Fruit fly (Drosophila melanogaster) whole organism, embryonic: Measurements from ENCODE around the gene CG31805.

Experiments
- Ada2b ChIP-seq: fragments of 200-800 bp; sonication (Bioruptor generic); IDR thresholded peaks from 2 replicates; pipeline ENCODE4 v1.3.6; 2022; ENCODE audit warnings: missing biosample characterization, missing genetic modification characterization
- CG11085 ChIP-seq: fragments of 200-800 bp; sonication (Bioruptor generic); IDR thresholded peaks from 2 replicates; pipeline ENCODE4 v1.3.6; 2022; ENCODE audit warnings: missing biosample characterization, missing genetic modification characterization
- CG11093 ChIP-seq: fragments of 200-800 bp; sonication (Bioruptor generic); IDR thresholded peaks from 3 replicates; pipeline ENCODE4 v1.3.6; 2022; ENCODE audit warnings: missing biosample characterization, missing genetic modification characterization
- CG14050 ChIP-seq: fragments of 200-800 bp; sonication (Bioruptor generic); IDR thresholded peaks from 3 replicates; pipeline ENCODE4 v1.3.6; 2022; ENCODE audit warnings: missing biosample characterization, missing genetic modification characterization
- CG14710 ChIP-seq: fragments of 200-800 bp; sonication (Bioruptor generic); optimal IDR thresholded peaks from 3 replicates; lab custom pipeline; 2019; ENCODE audit warnings: missing biosample characterization, mild to moderate bottlenecking, missing genetic modification characterization, moderate library complexity
- CG16815 ChIP-seq: fragments of 200-800 bp; sonication (Bioruptor generic); optimal IDR thresholded peaks from 3 replicates; lab custom pipeline; 2017; ENCODE audit warnings: missing biosample characterization, mild to moderate bottlenecking, missing genetic modification characterization
- CG17802 ChIP-seq: fragments of 200-800 bp; sonication (Bioruptor generic); optimal IDR thresholded peaks from 2 replicates; lab custom pipeline; 2018; ENCODE audit warnings: missing biosample characterization, mild to moderate bottlenecking, missing genetic modification characterization, moderate library complexity
- CG18599 ChIP-seq: fragments of 200-800 bp; sonication (Bioruptor generic); optimal IDR thresholded peaks from 3 replicates; lab custom pipeline; 2017; ENCODE audit warnings: missing biosample characterization, missing genetic modification characterization, mild to moderate bottlenecking, moderate library complexity, missing genetic modification reagents
- CG18764 ChIP-seq: fragments of 200-800 bp; sonication (Bioruptor generic); optimal IDR thresholded peaks from 3 replicates; lab custom pipeline; 2016; ENCODE audit warnings: missing biosample characterization, missing genetic modification characterization
- CG2129 ChIP-seq: fragments of 200-800 bp; sonication (Bioruptor generic); IDR thresholded peaks from 2 replicates; pipeline ENCODE4 v1.3.6; 2022; ENCODE audit warnings: missing biosample characterization, missing genetic modification characterization; ENCODE audit not compliant: partially characterized antibody
- CG2678 ChIP-seq: fragments of 200-800 bp; sonication (Bioruptor generic); optimal IDR thresholded peaks from 3 replicates; lab custom pipeline; 2019; ENCODE audit warnings: missing biosample characterization, mild to moderate bottlenecking, missing genetic modification characterization, moderate library complexity
- CG34224 ChIP-seq: fragments of 200-800 bp; sonication (Bioruptor generic); IDR thresholded peaks from 3 replicates; pipeline ENCODE4 v1.3.6; 2022; ENCODE audit warnings: missing biosample characterization, missing genetic modification characterization; ENCODE audit not compliant: partially characterized antibody
- CG4424 ChIP-seq: fragments of 200-800 bp; sonication (Bioruptor generic); optimal IDR thresholded peaks from 3 replicates; lab custom pipeline; 2016; ENCODE audit warnings: missing biosample characterization, missing genetic modification characterization
- CG6683 ChIP-seq: fragments of 200-800 bp; sonication (Bioruptor generic); optimal IDR thresholded peaks from 2 replicates; lab custom pipeline; 2017; ENCODE audit warnings: missing biosample characterization, mild to moderate bottlenecking, missing genetic modification characterization, missing genetic modification reagents
- CG7357 ChIP-seq: fragments of 200-800 bp; sonication (Bioruptor generic); IDR thresholded peaks from 3 replicates; pipeline ENCODE4 v1.3.6; 2022; ENCODE audit warnings: missing biosample characterization, missing genetic modification characterization
- CG9727 ChIP-seq: fragments of 200-800 bp; sonication (Bioruptor generic); optimal IDR thresholded peaks from 3 replicates; lab custom pipeline; 2017; ENCODE audit warnings: missing biosample characterization, mild to moderate bottlenecking, missing genetic modification characterization
- CrebB ChIP-seq: fragments of 200-800 bp; sonication (Bioruptor generic); optimal IDR thresholded peaks from 3 replicates; lab custom pipeline; 2018; ENCODE audit warnings: missing biosample characterization, mild to moderate bottlenecking, missing genetic modification characterization
- Dref ChIP-seq: fragments of 200-800 bp; sonication (Bioruptor generic); IDR thresholded peaks from 2 replicates; pipeline ENCODE4 v1.3.6; 2022; ENCODE audit warnings: missing biosample characterization, missing genetic modification characterization
- Drgx ChIP-seq: fragments of 200-800 bp; sonication (Bioruptor generic); IDR thresholded peaks from 2 replicates; pipeline ENCODE4 v1.3.6; 2022; ENCODE audit warnings: missing biosample characterization, missing genetic modification characterization
- Hr78 ChIP-seq, 2 experiments: fragments of 200-800 bp in 1 of 2; fragments of >200 bp in 1 of 2; sonication (Bioruptor generic) in 1 of 2; optimal IDR thresholded peaks; 2 replicates each; lab custom pipeline; 2017 to 2019; ENCODE audit warnings: missing biosample characterization in 2 of 2, missing genetic modification characterization in 2 of 2, mild to moderate bottlenecking in 1 of 2, moderate library complexity in 1 of 2
- MTF-1 ChIP-seq: fragments of 200-800 bp; sonication (Bioruptor generic); optimal IDR thresholded peaks from 2 replicates; lab custom pipeline; 2018; ENCODE audit warnings: missing biosample characterization, mild to moderate bottlenecking, missing genetic modification characterization, borderline replicate concordance
- Meics ChIP-seq: fragments of 200-800 bp; sonication (Bioruptor generic); optimal IDR thresholded peaks from 2 replicates; lab custom pipeline; 2017; ENCODE audit warnings: missing biosample characterization, mild to moderate bottlenecking, missing genetic modification characterization
- NC2β ChIP-seq: fragments of 200-800 bp; sonication (Bioruptor generic); optimal IDR thresholded peaks from 2 replicates; lab custom pipeline; 2016; ENCODE audit warnings: missing biosample characterization, missing genetic modification characterization
- Nf-YC ChIP-seq: fragments of 200-800 bp; optimal IDR thresholded peaks from 3 replicates; lab custom pipeline; 2019; ENCODE audit warnings: missing biosample characterization, mild to moderate bottlenecking, missing genetic modification characterization, moderate library complexity
- Sry-δ ChIP-seq: fragments of 200-800 bp; sonication (Bioruptor generic); optimal IDR thresholded peaks from 2 replicates; lab custom pipeline; 2016; ENCODE audit warnings: missing biosample characterization, missing genetic modification characterization
- ac ChIP-seq: fragments of 200-800 bp; sonication (Bioruptor generic); optimal IDR thresholded peaks from 3 replicates; lab custom pipeline; 2017; ENCODE audit warnings: missing biosample characterization, mild to moderate bottlenecking, missing genetic modification characterization
- bab2 ChIP-seq: fragments of 200-800 bp; sonication (Bioruptor generic); optimal IDR thresholded peaks from 2 replicates; lab custom pipeline; 2016; ENCODE audit warnings: missing biosample characterization, missing genetic modification characterization
- bcd ChIP-seq: fragments of 200-800 bp; sonication (Bioruptor generic); optimal IDR thresholded peaks from 2 replicates; lab custom pipeline; 2017; ENCODE audit warnings: missing biosample characterization, mild to moderate bottlenecking, missing genetic modification characterization
- bigmax ChIP-seq: fragments of 200-800 bp; sonication (Bioruptor generic); optimal IDR thresholded peaks from 2 replicates; lab custom pipeline; 2018; ENCODE audit warnings: missing biosample characterization, mild to moderate bottlenecking, missing genetic modification characterization
- ci ChIP-seq: fragments of 200-800 bp; sonication (Bioruptor generic); IDR thresholded peaks from 3 replicates; pipeline ENCODE4 v1.3.6; 2022; ENCODE audit warnings: missing biosample characterization, missing genetic modification characterization
- danr ChIP-seq: fragments of 200-800 bp; sonication (Bioruptor generic); IDR thresholded peaks from 2 replicates; pipeline ENCODE4 v1.3.6; 2022; ENCODE audit warnings: missing biosample characterization, missing genetic modification characterization
- disco-r ChIP-seq: fragments of 200-800 bp; sonication (Bioruptor generic); optimal IDR thresholded peaks from 2 replicates; lab custom pipeline; 2016; ENCODE audit warnings: missing biosample characterization, missing genetic modification characterization
- dmrt99B ChIP-seq: fragments of 200-800 bp; sonication (Bioruptor generic); optimal IDR thresholded peaks from 2 replicates; lab custom pipeline; 2018; ENCODE audit warnings: missing biosample characterization, mild to moderate bottlenecking, missing genetic modification characterization, moderate library complexity
- exex ChIP-seq: fragments of 200-800 bp; sonication (Bioruptor generic); optimal IDR thresholded peaks from 4 replicates; lab custom pipeline; 2018; ENCODE audit warnings: missing biosample characterization, mild to moderate bottlenecking, missing genetic modification characterization, moderate library complexity
- gcm2 ChIP-seq: fragments of 200-800 bp; sonication (Bioruptor generic); optimal IDR thresholded peaks from 2 replicates; lab custom pipeline; 2016; ENCODE audit warnings: missing biosample characterization, missing genetic modification characterization
- grau ChIP-seq: fragments of 200-800 bp; optimal IDR thresholded peaks from 3 replicates; lab custom pipeline; 2019; ENCODE audit warnings: missing biosample characterization, mild to moderate bottlenecking, missing genetic modification characterization, moderate library complexity
- hth ChIP-seq: fragments of >200 bp; optimal IDR thresholded peaks from 2 replicates; lab custom pipeline; 2017; ENCODE audit warnings: inconsistent platforms
- lilli ChIP-seq: fragments of 200-800 bp; sonication (Bioruptor generic); optimal IDR thresholded peaks from 3 replicates; lab custom pipeline; 2016; ENCODE audit warnings: missing biosample characterization, missing genetic modification characterization
- mam ChIP-seq: fragments of 200-800 bp; sonication (Bioruptor generic); optimal IDR thresholded peaks from 3 replicates; lab custom pipeline; 2016; ENCODE audit warnings: missing biosample characterization, missing genetic modification characterization
- pfk ChIP-seq: fragments of 200-800 bp; sonication (Bioruptor generic); optimal IDR thresholded peaks from 2 replicates; lab custom pipeline; 2018; ENCODE audit warnings: missing biosample characterization, mild to moderate bottlenecking, missing genetic modification characterization, moderate library complexity
- prd ChIP-seq, 3 experiments: fragments of >200 bp in 2 of 3; fragments of 200-800 bp in 1 of 3; sonication (Bioruptor generic) in 1 of 3; optimal IDR thresholded peaks in 2 of 3; IDR thresholded peaks in 1 of 3; 2 replicates in 2 of 3; 3 replicates in 1 of 3; pipeline versions ENCODE4 v1.3.6 to Lab custom; 2017 to 2022; ENCODE audit warnings: missing biosample characterization in 1 of 3, missing genetic modification characterization in 1 of 3
- pros ChIP-seq: fragments of 200-800 bp; sonication (Bioruptor generic); optimal IDR thresholded peaks from 3 replicates; lab custom pipeline; 2019; ENCODE audit warnings: missing biosample characterization, mild to moderate bottlenecking, missing genetic modification characterization, moderate library complexity
- row ChIP-seq: fragments of 200-800 bp; sonication (Bioruptor generic); IDR thresholded peaks from 3 replicates; pipeline ENCODE4 v1.3.6; 2022; ENCODE audit warnings: missing biosample characterization, missing genetic modification characterization
- run ChIP-seq: fragments of 200-800 bp; sonication (Bioruptor generic); optimal IDR thresholded peaks from 3 replicates; lab custom pipeline; 2018; ENCODE audit warnings: missing biosample characterization, mild to moderate bottlenecking, missing genetic modification characterization
- slbo ChIP-seq: fragments of 200-800 bp; sonication (Bioruptor generic); IDR thresholded peaks from 2 replicates; pipeline ENCODE4 v1.3.6; 2022; ENCODE audit warnings: missing biosample characterization, missing genetic modification characterization
- tgo ChIP-seq: fragments of 200-800 bp; sonication (Bioruptor generic); IDR thresholded peaks from 3 replicates; pipeline ENCODE4 v1.3.6; 2022; ENCODE audit warnings: missing biosample characterization, missing genetic modification characterization
- twi ChIP-seq: fragments of 200-800 bp; optimal IDR thresholded peaks from 2 replicates; lab custom pipeline; 2019; ENCODE audit warnings: missing biosample characterization, mild to moderate bottlenecking, missing genetic modification characterization, moderate library complexity
- wdn ChIP-seq: fragments of 200-800 bp; sonication (Bioruptor generic); IDR thresholded peaks from 2 replicates; pipeline ENCODE4 v1.3.6; 2022; ENCODE audit warnings: missing biosample characterization, missing genetic modification characterization

CG31805 gene

dm6 chr2L:16887660-16888573, 12.4 kb downstream of the CG31805 start, which contains the start of the genes osi and tweek (continued):
- TF ChIP-seq prd (optimal IDR thresholded peaks at IDR 0.05; lab: Kevin White, UChicago): no peak
- TF ChIP-seq prd (GFP tag; IDR thresholded peaks at IDR 0.05; lab: Robert Waterston, UW): peak; percentile 44; the same call in 2 of the 3 replicates
- no peak for TF ChIP-seq bigmax
- no peak for TF ChIP-seq run
- peak; percentile 40; the same call in 1 of the 2 replicates for TF ChIP-seq CG2129
- no peak for TF ChIP-seq Meics (GFP tag; lab: Kevin White, UChicago)
- TF ChIP-seq row (GFP tag; lab: Robert Waterston, UW): peak; percentile 91
- no peak for TF ChIP-seq CG11093 (GFP tag; lab: Robert Waterston, UW)
- TF ChIP-seq grau (tag; lab: Kevin White, UChicago): peak; percentile 70
- TF ChIP-seq CG17802: no peak
- no peak for TF ChIP-seq Nf-YC (tag; lab: Kevin White, UChicago)
- peak; percentile 75 for TF ChIP-seq CG34224 (GFP tag; lab: Robert Waterston, UW)
- peak; percentile 89 for TF ChIP-seq slbo (GFP tag; lab: Robert Waterston, UW)
- no peak for TF ChIP-seq danr
- TF ChIP-seq bcd (GFP tag; lab: Kevin White, UChicago): peak; percentile 57
- peak; percentile 66 for TF ChIP-seq lilli
- no peak for TF ChIP-seq hth (lab: Kevin White, UChicago)
- TF ChIP-seq CG2678 (tag; lab: Kevin White, UChicago): no peak
- no peak for TF ChIP-seq twi (tag; lab: Kevin White, UChicago)
- TF ChIP-seq CG4424: peak; percentile 53
- TF ChIP-seq pros: no peak
- TF ChIP-seq CG16815: peak; percentile 83
- TF ChIP-seq CG14050 (GFP tag; lab: Robert Waterston, UW): no peak
- TF ChIP-seq CG7357 (GFP tag; lab: Robert Waterston, UW): no peak
- no peak for TF ChIP-seq dmrt99B (tag; lab: Kevin White, UChicago)
- peak; percentile 63 for TF ChIP-seq mam (GFP tag; lab: Kevin White, UChicago)
- peak; percentile 48 for TF ChIP-seq NC2β (GFP tag; lab: Kevin White, UChicago)
- no peak for TF ChIP-seq gcm2 (GFP tag; lab: Kevin White, UChicago)
- peak; percentile 78 for TF ChIP-seq CG9727 (GFP tag; lab: Kevin White, UChicago)
- peak; percentile 25 for TF ChIP-seq disco-r
- no peak for TF ChIP-seq wdn (GFP tag; lab: Robert Waterston, UW)
- no peak for TF ChIP-seq Hr78 (GFP tag; optimal IDR thresholded peaks at IDR 0.05; lab: Kevin White, UChicago)
- no peak for TF ChIP-seq CG6683 (GFP tag; lab: Kevin White, UChicago)
- TF ChIP-seq Dref: peak; percentile 40
- peak; percentile 55 for TF ChIP-seq MTF-1
- peak; percentile 46; the same call in 1 of the 3 replicates for TF ChIP-seq tgo
- TF ChIP-seq CG18764: no peak
- no peak for TF ChIP-seq Drgx (GFP tag; lab: Robert Waterston, UW)
- TF ChIP-seq CG11085 (GFP tag; lab: Robert Waterston, UW): peak; percentile 22; the same call in 1 of the 2 replicates
- no peak for TF ChIP-seq CrebB (tag; lab: Kevin White, UChicago)
- TF ChIP-seq Sry-δ (GFP tag; lab: Kevin White, UChicago): peak; percentile 94
- TF ChIP-seq ci: no peak
- 0 out of 2 replicates have a peak, but pooled peaks have one; percentile 16 for TF ChIP-seq Ada2b (GFP tag; lab: Robert Waterston, UW)
- no peak for TF ChIP-seq ac (GFP tag; lab: Kevin White, UChicago)
- no peak for TF ChIP-seq pfk (GFP tag; lab: Kevin White, UChicago)
- TF ChIP-seq CG18599: peak; percentile 48
- TF ChIP-seq exex (tag; lab: Kevin White, UChicago): no peak
- peak; percentile 52 for TF ChIP-seq CG14710
- peak; percentile 29 for TF ChIP-seq bab2
